Fruit fly (Drosophila melanogaster) ovary, adult (tissue): ENCODE measurements around the gene RpS29.
A peak's percentile ranks its signal among the peaks of the same experiment; 100 is the strongest.

Experiments
- CG17801 ChIP-seq: fragments of 200-800 bp; optimal IDR thresholded peaks from 2 replicates; lab custom pipeline; 2019; ENCODE audit warnings: missing biosample characterization, mild to moderate bottlenecking, missing genetic modification characterization, moderate library complexity; ENCODE audit not compliant: partially characterized antibody

RpS29 gene

dm6 chr3R:9800644-9801330, 22.9 kb downstream of the RpS29 start, which contains the start of the genes CG9467 and CG8526:
Gene CG9467 (minus strand): TSS chr3R:9801026.
Gene CG8526 (plus strand): TSS chr3R:9801280.
- TF ChIP-seq CG17801 (GFP tag; lab: Kevin White, UChicago): peak; percentile 8

dm6 chr3R:9808946-9809545, 31.2 kb downstream of the RpS29 start, which contains the start of gene FBXO11:
Gene FBXO11 (minus strand): TSS chr3R:9809368.
- peak; percentile 71 for TF ChIP-seq CG17801 (GFP tag; lab: Kevin White, UChicago)

DNA sequence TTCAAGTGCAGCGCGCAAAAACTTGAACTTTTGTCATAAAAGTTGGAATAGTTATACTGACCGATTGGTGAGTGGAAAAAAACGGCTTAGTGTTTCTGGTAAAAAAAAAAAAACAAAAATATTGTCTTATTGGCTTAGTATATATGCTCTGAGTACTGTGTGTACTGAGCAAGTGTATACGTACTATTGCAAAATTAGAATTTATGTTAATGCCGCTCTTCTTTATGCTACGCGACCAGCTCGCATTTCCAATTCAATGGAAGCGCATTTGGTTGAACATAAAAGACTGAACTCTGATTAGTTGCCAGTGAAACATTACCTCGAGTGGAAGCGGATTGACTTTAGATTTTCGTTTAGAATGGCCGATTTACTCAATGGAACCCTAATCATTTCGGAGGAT, 34.6 kb downstream of the RpS29 start, which contains the start of gene CG8534:
TSS of gene CG8534 (plus strand) at position 301 of the 400 bp plus-strand sequence.
- no peak for TF ChIP-seq CG17801 (GFP tag; lab: Kevin White, UChicago)

dm6 chr3R:9813861-9814260, 36.0 kb downstream of the RpS29 start, which contains the start of gene eloF:
Gene eloF (plus strand): TSS chr3R:9814161.
- TF ChIP-seq CG17801 (GFP tag; lab: Kevin White, UChicago): no peak

dm6 chr3R:9816879-9817278, 39.0 kb downstream of the RpS29 start, which contains the start of gene CG16904:
Gene CG16904 (minus strand): TSS chr3R:9816979.
- no peak for TF ChIP-seq CG17801 (GFP tag; lab: Kevin White, UChicago)

DNA sequence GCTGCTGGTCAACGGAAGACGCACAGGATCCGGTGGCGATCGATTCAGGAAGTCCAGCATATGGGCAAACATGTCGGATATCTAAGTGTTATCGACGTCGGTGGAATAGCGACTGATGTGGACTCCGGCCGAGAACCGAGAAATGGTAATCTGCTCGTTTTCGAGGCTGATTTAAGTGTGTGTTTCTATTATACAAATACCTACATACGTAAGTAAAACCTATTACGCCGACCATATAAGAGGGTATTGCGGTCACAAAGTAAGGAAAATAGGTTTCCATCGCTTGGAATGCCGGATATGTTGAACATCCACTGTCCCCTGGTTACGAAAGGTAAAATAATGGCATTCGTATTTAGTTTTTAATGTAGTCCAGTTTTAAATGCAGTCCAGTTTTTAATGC, 40.5 kb downstream of the RpS29 start, which contains the start of gene CG9459:
TSS of gene CG9459 (minus strand) at position 101 of the 400 bp plus-strand sequence.
- TF ChIP-seq CG17801 (GFP tag; lab: Kevin White, UChicago): no peak

DNA sequence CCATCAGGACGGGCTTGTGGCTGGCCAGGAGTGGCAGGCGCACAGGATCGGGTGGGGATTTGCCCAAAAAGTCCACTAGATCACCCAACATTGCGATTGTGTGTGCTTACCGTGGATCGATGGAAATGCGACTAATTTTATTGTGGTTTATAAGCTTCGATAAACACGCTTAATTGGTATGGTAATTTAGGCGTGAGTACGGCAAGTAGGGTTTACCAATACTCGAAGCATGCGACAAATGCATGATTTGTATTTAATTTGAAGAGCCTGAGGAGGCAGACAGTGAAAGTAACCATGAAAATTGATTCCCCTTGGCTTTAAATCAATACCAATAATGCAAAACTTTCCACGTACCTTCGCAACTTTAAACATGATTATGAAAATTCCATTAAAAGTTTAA, 41.9 kb downstream of the RpS29 start, which contains the start of gene CG9458:
TSS of gene CG9458 (minus strand) at position 101 of the 400 bp plus-strand sequence.
- TF ChIP-seq CG17801 (GFP tag; lab: Kevin White, UChicago): no peak

- TF ChIP-seq CG17801 (GFP tag; lab: Kevin White, UChicago): no peak
Observed at dm6 chr3R:9821091-9821490, 43.2 kb downstream of the RpS29 start, which contains the start of gene CG42857. Gene CG42857 (minus strand): TSS chr3R:9821191.

DNA sequence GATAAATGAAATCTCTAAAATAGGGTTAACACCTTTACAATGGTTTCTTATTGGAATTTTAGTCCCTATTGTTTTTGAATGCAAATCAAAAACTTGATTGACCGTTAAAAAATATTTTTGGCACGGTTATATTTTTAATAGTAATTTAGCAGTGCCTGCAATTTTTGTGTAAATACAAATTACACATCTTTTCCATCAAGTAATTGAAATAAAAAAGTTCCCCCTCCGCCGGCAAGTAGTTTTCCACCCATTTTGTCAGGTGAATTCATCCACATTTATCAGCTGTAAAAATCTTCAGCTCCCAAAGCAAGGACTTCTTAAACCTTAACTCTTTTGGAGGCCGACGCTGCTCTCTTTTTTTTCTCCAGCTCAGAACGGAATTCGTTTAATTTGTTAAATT, 45.9 kb downstream of the RpS29 start, which contains the start of gene CG34302:
TSS of gene CG34302 (minus strand) at position 101 of the 400 bp plus-strand sequence.
- no peak for TF ChIP-seq CG17801 (GFP tag; lab: Kevin White, UChicago)
